Fruit fly (Drosophila melanogaster) whole organism, embryonic: ENCODE results near the gene CG13380.

Experiments
- CG11093 ChIP-seq: fragments of 200-800 bp; sonication (Bioruptor generic); IDR thresholded peaks from 3 replicates; pipeline ENCODE4 v1.3.6; 2022; ENCODE audit warnings: missing biosample characterization, missing genetic modification characterization
- CG11247 ChIP-seq: fragments of 200-800 bp; sonication (Bioruptor generic); IDR thresholded peaks from 2 replicates; pipeline ENCODE4 v1.3.6; 2022; ENCODE audit warnings: missing biosample characterization, missing genetic modification characterization
- CG11695 ChIP-seq: fragments of 200-800 bp; sonication (Bioruptor generic); IDR thresholded peaks from 3 replicates; pipeline ENCODE4 v1.3.6; 2022; ENCODE audit warnings: missing biosample characterization, missing genetic modification characterization
- CG12659 ChIP-seq: fragments of 200-800 bp; sonication (Bioruptor generic); optimal IDR thresholded peaks from 3 replicates; lab custom pipeline; 2017; ENCODE audit warnings: mild to moderate bottlenecking, missing biosample characterization, missing genetic modification reagents, missing genetic modification characterization
- CG14710 ChIP-seq: fragments of 200-800 bp; sonication (Bioruptor generic); optimal IDR thresholded peaks from 3 replicates; lab custom pipeline; 2019; ENCODE audit warnings: missing biosample characterization, mild to moderate bottlenecking, missing genetic modification characterization, moderate library complexity
- CG15479 ChIP-seq: fragments of 200-800 bp; sonication (Bioruptor generic); optimal IDR thresholded peaks from 3 replicates; lab custom pipeline; 2019; ENCODE audit warnings: missing biosample characterization, mild to moderate bottlenecking, missing genetic modification characterization, moderate library complexity
- CG15514 ChIP-seq: fragments of 200-800 bp; sonication (Bioruptor generic); optimal IDR thresholded peaks from 3 replicates; lab custom pipeline; 2017; ENCODE audit warnings: missing biosample characterization, missing genetic modification characterization, mild to moderate bottlenecking, moderate library complexity, missing genetic modification reagents
- CG17359 ChIP-seq: fragments of 200-800 bp; sonication (Bioruptor generic); optimal IDR thresholded peaks from 3 replicates; lab custom pipeline; 2018; ENCODE audit warnings: missing biosample characterization, mild to moderate bottlenecking, missing genetic modification characterization, moderate library complexity
- CG3163 ChIP-seq: fragments of 200-800 bp; sonication (Bioruptor generic); optimal IDR thresholded peaks from 3 replicates; lab custom pipeline; 2016; ENCODE audit warnings: missing biosample characterization, missing genetic modification characterization
- CG4820 ChIP-seq: fragments of 200-800 bp; sonication (Bioruptor generic); optimal IDR thresholded peaks from 3 replicates; lab custom pipeline; 2016; ENCODE audit warnings: missing biosample characterization, missing genetic modification characterization
- CG6254 ChIP-seq: fragments of 200-800 bp; sonication (Bioruptor generic); optimal IDR thresholded peaks from 3 replicates; lab custom pipeline; 2017; ENCODE audit warnings: mild to moderate bottlenecking, missing biosample characterization, missing genetic modification reagents, missing genetic modification characterization
- CG6272 ChIP-seq: fragments of 200-800 bp; sonication (Bioruptor generic); IDR thresholded peaks from 2 replicates; pipeline ENCODE4 v1.3.6; 2022; ENCODE audit warnings: missing biosample characterization, missing genetic modification characterization
- CG6791 ChIP-seq: fragments of 200-800 bp; sonication (Bioruptor generic); IDR thresholded peaks from 3 replicates; pipeline ENCODE4 v1.3.6; 2022; ENCODE audit warnings: missing biosample characterization, missing genetic modification characterization; ENCODE audit not compliant: partially characterized antibody
- CG7786 ChIP-seq: fragments of 200-800 bp; sonication (Bioruptor generic); optimal IDR thresholded peaks from 2 replicates; lab custom pipeline; 2016; ENCODE audit warnings: missing biosample characterization, missing genetic modification characterization
- CG7963 ChIP-seq: fragments of 200-800 bp; sonication (Bioruptor generic); IDR thresholded peaks from 3 replicates; pipeline ENCODE4 v1.3.6; 2022; ENCODE audit warnings: missing biosample characterization, missing genetic modification characterization; ENCODE audit not compliant: partially characterized antibody
- CG8359 ChIP-seq: fragments of 200-800 bp; sonication (Bioruptor generic); optimal IDR thresholded peaks from 2 replicates; lab custom pipeline; 2017; ENCODE audit warnings: missing biosample characterization, mild to moderate bottlenecking, missing genetic modification characterization, borderline replicate concordance
- CrebB ChIP-seq: fragments of 200-800 bp; sonication (Bioruptor generic); optimal IDR thresholded peaks from 3 replicates; lab custom pipeline; 2018; ENCODE audit warnings: missing biosample characterization, mild to moderate bottlenecking, missing genetic modification characterization
- Dad ChIP-seq: fragments of 200-800 bp; sonication (Bioruptor generic); optimal IDR thresholded peaks from 3 replicates; lab custom pipeline; 2016; ENCODE audit warnings: missing biosample characterization, missing genetic modification characterization
- E2f1 ChIP-seq: fragments of 200-800 bp; sonication (Bioruptor generic); IDR thresholded peaks from 2 replicates; pipeline ENCODE4 v1.3.6; 2022; ENCODE audit warnings: missing biosample characterization, missing genetic modification characterization
- Ets97D ChIP-seq: fragments of 200-800 bp; sonication (Bioruptor generic); optimal IDR thresholded peaks from 3 replicates; lab custom pipeline; 2016; ENCODE audit warnings: missing biosample characterization, missing genetic modification characterization
- Fer3 ChIP-seq: fragments of 200-800 bp; sonication (Bioruptor generic); optimal IDR thresholded peaks from 2 replicates; lab custom pipeline; 2018; ENCODE audit warnings: missing biosample characterization, mild to moderate bottlenecking, missing genetic modification characterization, moderate library complexity
- Hmr ChIP-seq: fragments of 200-800 bp; sonication (Bioruptor generic); optimal IDR thresholded peaks from 3 replicates; lab custom pipeline; 2017; ENCODE audit warnings: mild to moderate bottlenecking, missing biosample characterization, missing genetic modification reagents, missing genetic modification characterization
- MBD-R2 ChIP-seq: fragments of 200-800 bp; sonication (Bioruptor generic); IDR thresholded peaks from 2 replicates; pipeline ENCODE4 v1.3.6; 2022; ENCODE audit warnings: missing biosample characterization, missing genetic modification characterization
- Six4 ChIP-seq: fragments of 200-800 bp; sonication (Bioruptor generic); optimal IDR thresholded peaks from 2 replicates; lab custom pipeline; 2016; ENCODE audit warnings: missing biosample characterization, missing genetic modification characterization
- ash1 ChIP-seq: fragments of 200-800 bp; sonication (Bioruptor generic); optimal IDR thresholded peaks from 2 replicates; lab custom pipeline; 2018; ENCODE audit warnings: missing biosample characterization, mild to moderate bottlenecking, missing genetic modification characterization
- az2 ChIP-seq: fragments of 200-800 bp; sonication (Bioruptor generic); optimal IDR thresholded peaks from 3 replicates; lab custom pipeline; 2016; ENCODE audit warnings: missing biosample characterization, missing genetic modification characterization
- bsh ChIP-seq, 2 experiments: fragments of 200-800 bp; sonication (Bioruptor generic); optimal IDR thresholded peaks; 2 replicates each; lab custom pipeline; 2017 to 2018; ENCODE audit warnings: mild to moderate bottlenecking in 2 of 2, missing biosample characterization in 2 of 2, missing genetic modification characterization in 2 of 2, moderate library complexity in 1 of 2
- caup ChIP-seq: fragments of 200-800 bp; sonication (Bioruptor generic); optimal IDR thresholded peaks from 3 replicates; lab custom pipeline; 2017; ENCODE audit warnings: missing biosample characterization, mild to moderate bottlenecking, missing genetic modification characterization, moderate library complexity; ENCODE audit not compliant: severe bottlenecking
- cg ChIP-seq: fragments of 200-800 bp; sonication (Bioruptor generic); optimal IDR thresholded peaks from 3 replicates; lab custom pipeline; 2019; ENCODE audit warnings: missing biosample characterization, mild to moderate bottlenecking, missing genetic modification characterization, moderate library complexity
- cwo ChIP-seq: fragments of 200-800 bp; sonication (Bioruptor generic); optimal IDR thresholded peaks from 3 replicates; lab custom pipeline; 2017; ENCODE audit warnings: missing biosample characterization, missing genetic modification characterization, mild to moderate bottlenecking, moderate library complexity, missing genetic modification reagents
- dan ChIP-seq: fragments of 200-800 bp; sonication (Bioruptor generic); IDR thresholded peaks from 2 replicates; pipeline ENCODE4 v1.3.6; 2022; ENCODE audit warnings: missing biosample characterization, missing genetic modification characterization
- emc ChIP-seq: fragments of 200-800 bp; sonication (Bioruptor generic); optimal IDR thresholded peaks from 2 replicates; lab custom pipeline; 2016; ENCODE audit warnings: missing biosample characterization, missing genetic modification characterization
- gcm ChIP-seq: fragments of 200-800 bp; sonication (Bioruptor generic); optimal IDR thresholded peaks from 2 replicates; lab custom pipeline; 2019; ENCODE audit warnings: missing biosample characterization, mild to moderate bottlenecking, missing genetic modification characterization, moderate library complexity
- ham ChIP-seq: fragments of 200-800 bp; sonication (Bioruptor generic); IDR thresholded peaks from 2 replicates; pipeline ENCODE4 v1.3.6; 2022; ENCODE audit warnings: missing biosample characterization, missing genetic modification characterization
- jing ChIP-seq: fragments of 200-800 bp; sonication (Bioruptor generic); optimal IDR thresholded peaks from 2 replicates; lab custom pipeline; 2018; ENCODE audit warnings: missing biosample characterization, mild to moderate bottlenecking, missing genetic modification characterization
- ken ChIP-seq: fragments of 200-800 bp; sonication (Bioruptor generic); IDR thresholded peaks from 3 replicates; pipeline ENCODE4 v1.3.6; 2022; ENCODE audit warnings: missing biosample characterization, missing genetic modification characterization
- lab ChIP-seq: fragments of 200-800 bp; sonication (Bioruptor generic); optimal IDR thresholded peaks from 3 replicates; lab custom pipeline; 2017; ENCODE audit warnings: missing biosample characterization, missing genetic modification characterization, mild to moderate bottlenecking, moderate library complexity, missing genetic modification reagents
- luna ChIP-seq: fragments of 200-800 bp; sonication (Bioruptor generic); optimal IDR thresholded peaks from 2 replicates; lab custom pipeline; 2016; ENCODE audit warnings: missing biosample characterization, missing genetic modification characterization
- nerfin-1 ChIP-seq: fragments of 200-800 bp; sonication (Bioruptor generic); optimal IDR thresholded peaks from 3 replicates; lab custom pipeline; 2019; ENCODE audit warnings: missing biosample characterization, mild to moderate bottlenecking, missing genetic modification characterization, moderate library complexity
- nerfin-2 ChIP-seq: fragments of 200-800 bp; sonication (Bioruptor generic); IDR thresholded peaks from 2 replicates; pipeline ENCODE4 v1.3.6; 2022; ENCODE audit warnings: missing biosample characterization, missing genetic modification characterization; ENCODE audit not compliant: partially characterized antibody
- onecut ChIP-seq: fragments of 200-800 bp; sonication (Bioruptor generic); IDR thresholded peaks from 2 replicates; pipeline ENCODE4 v1.3.6; 2022; ENCODE audit warnings: missing biosample characterization, missing genetic modification characterization
- pho ChIP-seq: fragments of 200-800 bp; sonication (Bioruptor generic); optimal IDR thresholded peaks from 2 replicates; lab custom pipeline; 2016; ENCODE audit warnings: missing biosample characterization, missing genetic modification characterization
- pita ChIP-seq: fragments of 200-800 bp; sonication (Bioruptor generic); optimal IDR thresholded peaks from 2 replicates; lab custom pipeline; 2017; ENCODE audit warnings: missing biosample characterization, mild to moderate bottlenecking, missing genetic modification characterization
- sna ChIP-seq: fragments of 200-800 bp; sonication (Bioruptor generic); IDR thresholded peaks from 2 replicates; pipeline ENCODE4 v1.3.6; 2022; ENCODE audit warnings: missing biosample characterization, missing genetic modification characterization; ENCODE audit not compliant: partially characterized antibody
- stc ChIP-seq: fragments of 200-800 bp; sonication (Bioruptor generic); IDR thresholded peaks from 2 replicates; pipeline ENCODE4 v1.3.6; 2022; ENCODE audit warnings: missing biosample characterization, missing genetic modification characterization
- tna ChIP-seq: fragments of 200-800 bp; sonication (Bioruptor generic); IDR thresholded peaks from 2 replicates; pipeline ENCODE4 v1.3.6; 2022; ENCODE audit warnings: missing biosample characterization, missing genetic modification characterization; ENCODE audit not compliant: partially characterized antibody
- unpg ChIP-seq: fragments of 200-800 bp; sonication (Bioruptor generic); optimal IDR thresholded peaks from 3 replicates; lab custom pipeline; 2018; ENCODE audit warnings: missing biosample characterization, mild to moderate bottlenecking, missing genetic modification characterization, moderate library complexity

CG13380 gene

dm6 chr3L:18620988-18621734 lies 3.4 kb upstream of the CG13380 start (continued):
- TF ChIP-seq lab (peak; percentile 46), CrebB (tag; lab: Kevin White, UChicago) (peak; percentile 46), CG11695 (GFP tag; lab: Robert Waterston, UW) (no peak), pho (GFP tag; lab: Kevin White, UChicago) (peak; percentile 54), sna (peak; percentile 57), unpg (GFP tag; lab: Kevin White, UChicago) (peak; percentile 34), CG15479 (peak; percentile 89), CG7786 (peak; percentile 38), CG6791 (GFP tag; lab: Robert Waterston, UW) (peak; percentile 64), CG14710 (tag; lab: Kevin White, UChicago) (peak; percentile 47), Fer3 (tag; lab: Kevin White, UChicago) (peak; percentile 32), CG3163 (GFP tag; lab: Kevin White, UChicago) (peak; percentile 7), gcm (GFP tag; lab: Kevin White, UChicago) (no peak), E2f1 (GFP tag; lab: Robert Waterston, UW) (peak; percentile 59; the same call in 1 of the 2 replicates), Dad (peak; percentile 6), dan (no peak), nerfin-2 (GFP tag; lab: Robert Waterston, UW) (no peak), onecut (GFP tag; lab: Robert Waterston, UW) (peak; percentile 49), cg (GFP tag; lab: Kevin White, UChicago) (no peak), emc (GFP tag; lab: Kevin White, UChicago) (peak; percentile 51), Six4 (GFP tag; lab: Kevin White, UChicago) (no peak), ash1 (GFP tag; lab: Kevin White, UChicago) (no peak), bsh (GFP tag; optimal IDR thresholded peaks at IDR 0.05; lab: Kevin White, UChicago) (peak in 1 of 2 experiments; percentile 61), cwo (peak; percentile 55), tna (GFP tag; lab: Robert Waterston, UW) (peak; percentile 27; the same call in 1 of the 2 replicates), Hmr (peak; percentile 67), CG6254 (no peak), luna (GFP tag; lab: Kevin White, UChicago) (peak; percentile 38), jing (GFP tag; lab: Kevin White, UChicago) (no peak), CG12659 (GFP tag; lab: Kevin White, UChicago) (peak; percentile 9), CG11247 (GFP tag; lab: Robert Waterston, UW) (0 out of 2 replicates have a peak, but pooled peaks have one; percentile 37), pita (GFP tag; lab: Kevin White, UChicago) (no peak), az2 (GFP tag; lab: Kevin White, UChicago) (peak; percentile 34), nerfin-1 (tag; lab: Kevin White, UChicago) (peak; percentile 69), CG4820 (GFP tag; lab: Kevin White, UChicago) (peak; percentile 39), Ets97D (GFP tag; lab: Kevin White, UChicago) (peak; percentile 14), stc (GFP tag; lab: Robert Waterston, UW) (0 out of 2 replicates have a peak, but pooled peaks have one; percentile 33), ham (GFP tag; lab: Robert Waterston, UW) (no peak), CG11093 (GFP tag; lab: Robert Waterston, UW) (no peak), CG6272 (GFP tag; lab: Robert Waterston, UW) (no peak), CG17359 (tag; lab: Kevin White, UChicago) (peak; percentile 45), CG7963 (peak; percentile 39; the same call in 1 of the 3 replicates), ken (GFP tag; lab: Robert Waterston, UW) (peak; percentile 60; the same call in 2 of the 3 replicates), MBD-R2 (GFP tag; lab: Robert Waterston, UW) (peak; percentile 30; the same call in 1 of the 2 replicates), CG15514 (GFP tag; lab: Kevin White, UChicago) (peak; percentile 47), caup (GFP tag; lab: Kevin White, UChicago) (peak; percentile 9), CG8359 (GFP tag; lab: Kevin White, UChicago) (no peak)
